Worm (Caenorhabditis elegans) whole organism, mixed stage, embryonic: ENCODE data around the gene W08E12.8.
"Not testable (repeated sequence)": the region's sequence is repeated elsewhere in the genome, so short reads cannot be mapped to it uniquely, and the experiment has no call there.

Experiments used
- M03D4.4 ChIP-seq: sonication (generic microtip); optimal IDR thresholded peaks from 2 replicates; lab custom pipeline; 2017; ENCODE audit warnings: mild to moderate bottlenecking, missing genetic modification characterization, missing compliant biosample characterization
- bed-3 ChIP-seq: fragments of 200-800 bp; sonication (Bioruptor generic); optimal IDR thresholded peaks from 3 replicates; lab custom pipeline; 2018; ENCODE audit warnings: mild to moderate bottlenecking, missing genetic modification characterization, moderate library complexity, missing compliant biosample characterization
- blmp-1 ChIP-seq: fragments of 150-350 bp; optimal IDR thresholded peaks from 2 replicates; lab custom pipeline; 2014; ENCODE audit warnings: missing biosample characterization, missing genetic modification characterization
- ceh-39 ChIP-seq: fragments of 150-350 bp; optimal IDR thresholded peaks from 2 replicates; lab custom pipeline; 2014; ENCODE audit warnings: missing biosample characterization, missing genetic modification characterization
- ceh-43 ChIP-seq: fragments of 200-800 bp; sonication (Bioruptor generic); optimal IDR thresholded peaks from 2 replicates; lab custom pipeline; 2018; ENCODE audit warnings: mild to moderate bottlenecking, missing genetic modification characterization, moderate library complexity, missing compliant biosample characterization
- ceh-83 ChIP-seq: fragments of 200-800 bp; sonication (Bioruptor generic); optimal IDR thresholded peaks from 2 replicates; lab custom pipeline; 2018; ENCODE audit warnings: mild to moderate bottlenecking, missing genetic modification characterization, missing compliant biosample characterization
- ces-1 ChIP-seq: fragments of 150-350 bp; optimal IDR thresholded peaks from 2 replicates; lab custom pipeline; 2014; ENCODE audit warnings: missing biosample characterization, missing genetic modification reagents, missing genetic modification characterization
- cnd-1 ChIP-seq: fragments of 200-800 bp; sonication (Bioruptor generic); optimal IDR thresholded peaks from 2 replicates; lab custom pipeline; 2018; ENCODE audit warnings: mild to moderate bottlenecking, missing genetic modification characterization, missing compliant biosample characterization
- drap-1 ChIP-seq: fragments of 200-800 bp; sonication (Bioruptor generic); optimal IDR thresholded peaks from 3 replicates; lab custom pipeline; 2018; ENCODE audit warnings: mild to moderate bottlenecking, missing genetic modification characterization, missing compliant biosample characterization
- elt-1 ChIP-seq: sonication (generic microtip); optimal IDR thresholded peaks from 2 replicates; lab custom pipeline; 2017; ENCODE audit warnings: missing genetic modification characterization, mild to moderate bottlenecking, missing compliant biosample characterization, antibody characterized with exemption, moderate library complexity, borderline replicate concordance; ENCODE audit not compliant: insufficient read depth
- elt-3 ChIP-seq: fragments of 150-350 bp; optimal IDR thresholded peaks from 2 replicates; lab custom pipeline; 2014; ENCODE audit warnings: missing biosample characterization, missing genetic modification characterization
- flh-1 ChIP-seq: fragments of 200-800 bp; sonication (Bioruptor generic); optimal IDR thresholded peaks from 2 replicates; lab custom pipeline; 2018; ENCODE audit warnings: mild to moderate bottlenecking, missing genetic modification characterization, moderate library complexity, missing compliant biosample characterization
- hlh-1 ChIP-seq: fragments of 150-350 bp; optimal IDR thresholded peaks from 2 replicates; lab custom pipeline; 2014; ENCODE audit warnings: missing biosample characterization, missing genetic modification reagents, missing genetic modification characterization
- lin-13 ChIP-seq: fragments of 150-350 bp; optimal IDR thresholded peaks from 2 replicates; lab custom pipeline; 2014; ENCODE audit warnings: missing biosample characterization, missing genetic modification characterization
- lsy-2 ChIP-seq: fragments of 150-350 bp; optimal IDR thresholded peaks from 2 replicates; lab custom pipeline; 2014; ENCODE audit warnings: missing biosample characterization, missing genetic modification characterization
- mab-5 ChIP-seq: fragments of 150-350 bp; optimal IDR thresholded peaks from 2 replicates; lab custom pipeline; 2014; ENCODE audit warnings: missing biosample characterization, missing genetic modification characterization
- mls-2 ChIP-seq: sonication (generic microtip); optimal IDR thresholded peaks from 2 replicates; lab custom pipeline; 2016; ENCODE audit warnings: mild to moderate bottlenecking, missing genetic modification characterization, moderate library complexity, missing compliant biosample characterization
- nhr-12 ChIP-seq: fragments of 150-350 bp; optimal IDR thresholded peaks from 2 replicates; lab custom pipeline; 2014; ENCODE audit warnings: missing biosample characterization, missing genetic modification characterization
- nhr-2 ChIP-seq: fragments of 150-350 bp; optimal IDR thresholded peaks from 2 replicates; lab custom pipeline; 2014; ENCODE audit warnings: missing biosample characterization, missing genetic modification characterization
- nhr-237 ChIP-seq: fragments of 150-350 bp; optimal IDR thresholded peaks from 2 replicates; lab custom pipeline; 2014; ENCODE audit warnings: missing biosample characterization, missing genetic modification characterization
- nhr-28 ChIP-seq: fragments of 150-350 bp; optimal IDR thresholded peaks from 2 replicates; lab custom pipeline; 2014; ENCODE audit warnings: missing biosample characterization, missing genetic modification characterization
- nhr-76 ChIP-seq: sonication (generic microtip); optimal IDR thresholded peaks from 2 replicates; lab custom pipeline; 2017; ENCODE audit warnings: missing biosample characterization, missing genetic modification characterization
- pha-4 ChIP-seq: fragments of 150-350 bp; optimal IDR thresholded peaks from 2 replicates; lab custom pipeline; 2018; ENCODE audit warnings: missing biosample characterization, missing genetic modification reagents, missing genetic modification characterization
- snpc-4 ChIP-seq: fragments of 150-350 bp; optimal IDR thresholded peaks from 2 replicates; lab custom pipeline; 2014; ENCODE audit warnings: missing biosample characterization, missing genetic modification characterization
- sptf-1 ChIP-seq: sonication (generic microtip); optimal IDR thresholded peaks from 2 replicates; lab custom pipeline; 2017; ENCODE audit warnings: mild to moderate bottlenecking, missing genetic modification characterization, moderate library complexity, missing compliant biosample characterization
- unc-120 ChIP-seq: sonication (generic microtip); optimal IDR thresholded peaks from 2 replicates; lab custom pipeline; 2017; ENCODE audit warnings: missing genetic modification characterization, missing compliant biosample characterization; ENCODE audit not compliant: poor library complexity, severe bottlenecking
- unc-39 ChIP-seq: fragments of 150-350 bp; optimal IDR thresholded peaks from 2 replicates; lab custom pipeline; 2014; ENCODE audit warnings: missing biosample characterization, missing genetic modification characterization
- unc-62 ChIP-seq: fragments of 150-350 bp; optimal IDR thresholded peaks from 2 replicates; lab custom pipeline; 2014; ENCODE audit warnings: missing biosample characterization, missing genetic modification reagents, missing genetic modification characterization
- zip-8 ChIP-seq: fragments of 150-350 bp; optimal IDR thresholded peaks from 2 replicates; lab custom pipeline; 2014; ENCODE audit warnings: missing biosample characterization, missing genetic modification characterization

W08E12.8 gene

DNA sequence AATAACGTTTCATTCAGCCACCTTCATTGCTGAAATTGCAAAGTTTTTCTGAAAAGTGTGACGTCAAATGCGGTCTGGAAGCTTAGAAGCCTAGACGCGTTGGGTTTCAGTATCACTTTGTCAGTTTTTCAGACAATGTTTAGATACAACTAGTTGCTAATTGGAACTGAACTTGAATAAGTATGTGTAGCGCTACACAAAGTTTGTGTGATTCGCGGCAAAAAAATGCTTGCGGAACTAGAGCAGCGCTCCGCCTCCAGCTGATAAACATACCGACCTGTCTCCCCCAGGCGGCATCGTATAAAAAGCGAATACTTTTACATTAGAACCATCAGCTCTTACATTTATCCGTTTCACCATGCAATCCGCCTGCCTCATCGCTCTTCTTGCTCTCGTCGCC lies 9.9 kb downstream of the W08E12.8 start, which contains the start of gene W08E12.4:
W08E12.4 (plus strand) TSS at position 301 of the 400 bp plus-strand sequence.
- TF ChIP-seq snpc-4 (tag; lab: Kevin White, UChicago); nhr-12; cnd-1: not testable (repeated sequence)

DNA sequence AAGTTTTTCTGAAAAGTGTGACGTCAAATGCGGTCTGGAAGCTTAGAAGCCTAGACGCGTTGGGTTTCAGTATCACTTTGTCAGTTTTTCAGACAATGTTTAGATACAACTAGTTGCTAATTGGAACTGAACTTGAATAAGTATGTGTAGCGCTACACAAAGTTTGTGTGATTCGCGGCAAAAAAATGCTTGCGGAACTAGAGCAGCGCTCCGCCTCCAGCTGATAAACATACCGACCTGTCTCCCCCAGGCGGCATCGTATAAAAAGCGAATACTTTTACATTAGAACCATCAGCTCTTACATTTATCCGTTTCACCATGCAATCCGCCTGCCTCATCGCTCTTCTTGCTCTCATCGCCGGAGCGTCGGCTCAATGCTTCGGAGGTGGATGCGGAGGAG lies 11.5 kb downstream of the W08E12.8 start, which contains the start of gene idpp-12:
idpp-12 (plus strand) TSS at position 301 of the 400 bp plus-strand sequence.
- not testable (repeated sequence) for TF ChIP-seq mab-5; unc-62 (GFP tag; lab: Kevin White, UChicago); nhr-28 (tag; lab: Kevin White, UChicago)
- TF ChIP-seq, all 35 proteins: peak for 0; not testable (repeated sequence) for 35

DNA sequence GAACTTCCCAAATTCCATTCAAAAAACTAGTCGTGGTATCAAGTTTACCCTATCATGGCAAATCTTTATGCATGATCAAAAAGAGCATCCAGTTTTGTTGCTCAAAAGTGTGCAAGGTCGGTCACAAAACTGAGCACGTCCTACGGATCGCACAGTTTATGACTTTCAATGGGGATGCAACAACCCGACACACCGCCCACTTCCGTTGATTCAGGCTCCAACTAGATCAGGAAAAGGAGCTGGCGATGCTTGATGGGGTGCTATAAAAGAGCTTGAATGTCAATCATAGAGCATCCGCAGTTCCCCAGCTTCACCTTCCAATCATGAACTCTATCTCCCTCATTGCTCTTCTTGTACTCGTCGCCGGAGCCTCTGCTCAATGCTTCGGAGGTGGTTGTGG lies 13.4 kb downstream of the W08E12.8 start, which contains the start of gene W08E12.2:
W08E12.2 (plus strand) TSS at position 301 of the 400 bp plus-strand sequence.
- TF ChIP-seq nhr-28 (tag; lab: Kevin White, UChicago): no peak
- TF ChIP-seq nhr-237 (tag; lab: Kevin White, UChicago): no peak
- no peak for TF ChIP-seq elt-3 (tag; lab: Kevin White, UChicago)
- no peak for TF ChIP-seq unc-62 (GFP tag; lab: Kevin White, UChicago)
- no peak for TF ChIP-seq ceh-43
- no peak for TF ChIP-seq M03D4.4 (tag; lab: Kevin White, UChicago)
- no peak for TF ChIP-seq mab-5
- no peak for TF ChIP-seq elt-1
- no peak for TF ChIP-seq nhr-2
- no peak for TF ChIP-seq unc-120 (tag; lab: Kevin White, UChicago)
- TF ChIP-seq bed-3 (GFP tag; lab: Kevin White, UChicago): no peak
- no peak for TF ChIP-seq zip-8 (tag; lab: Kevin White, UChicago)
- no peak for TF ChIP-seq ceh-83 (GFP tag; lab: Kevin White, UChicago)
- no peak for TF ChIP-seq nhr-76 (tag; lab: Kevin White, UChicago)

- TF ChIP-seq M03D4.4 (tag; lab: Kevin White, UChicago) (no peak), sptf-1 (no peak), nhr-76 (tag; lab: Kevin White, UChicago) (no peak), lin-13 (tag; lab: Kevin White, UChicago) (no peak), mab-5 (no peak), pha-4 (tag; lab: Kevin White, UChicago) (no peak), bed-3 (GFP tag; lab: Kevin White, UChicago) (no peak), unc-39 (tag; lab: Kevin White, UChicago) (no peak), drap-1 (no peak), lsy-2 (tag; lab: Kevin White, UChicago) (no peak), hlh-1 (tag; lab: Kevin White, UChicago) (no peak), elt-1 (no peak), snpc-4 (tag; lab: Kevin White, UChicago) (no peak), flh-1 (GFP tag; lab: Kevin White, UChicago) (no peak), ces-1 (GFP tag; lab: Kevin White, UChicago) (no peak), nhr-12 (no peak), unc-62 (GFP tag; lab: Kevin White, UChicago) (no peak), mls-2 (no peak), nhr-28 (tag; lab: Kevin White, UChicago) (no peak), nhr-237 (tag; lab: Kevin White, UChicago) (no peak)
Measured at ce11 chrIV:3307463-3307862, 15.3 kb downstream of the W08E12.8 start, which contains the start of gene W08E12.9. W08E12.9 (minus strand) TSS chrIV:3307563.

ce11 chrIV:3308885-3309284 lies 16.7 kb downstream of the W08E12.8 start:
- TF ChIP-seq lin-13 (tag; lab: Kevin White, UChicago) (no peak), ceh-39 (tag; lab: Kevin White, UChicago) (no peak), ceh-83 (GFP tag; lab: Kevin White, UChicago) (no peak), blmp-1 (no peak), zip-8 (tag; lab: Kevin White, UChicago) (no peak), lsy-2 (tag; lab: Kevin White, UChicago) (no peak), nhr-28 (tag; lab: Kevin White, UChicago) (no peak), nhr-76 (tag; lab: Kevin White, UChicago) (no peak)
- TF ChIP-seq, all 35 proteins: peak for 0
